Fruit fly (Drosophila melanogaster) whole organism, pupa: ENCODE results near the gene CG12592.

Source experiments
- CG10348 ChIP-seq: fragments of 200-800 bp; sonication (Bioruptor generic); IDR thresholded peaks from 2 replicates; pipeline ENCODE4 v1.3.6; 2022; ENCODE audit warnings: missing biosample characterization, missing genetic modification characterization
- CG12605 ChIP-seq: fragments of 200-800 bp; sonication (Bioruptor generic); IDR thresholded peaks from 2 replicates; pipeline ENCODE4 v1.3.6; 2022; ENCODE audit warnings: missing biosample characterization, missing genetic modification characterization
- CG13204 ChIP-seq: fragments of 200-800 bp; sonication (Bioruptor generic); optimal IDR thresholded peaks from 2 replicates; lab custom pipeline; 2018; ENCODE audit warnings: missing biosample characterization, mild to moderate bottlenecking, missing genetic modification characterization, moderate library complexity
- CG14655 ChIP-seq: fragments of 200-800 bp; sonication (Bioruptor generic); optimal IDR thresholded peaks from 3 replicates; lab custom pipeline; 2017; ENCODE audit warnings: mild to moderate bottlenecking, missing biosample characterization, missing genetic modification reagents, missing genetic modification characterization
- CG17806 ChIP-seq: fragments of 200-800 bp; sonication (Bioruptor generic); optimal IDR thresholded peaks from 2 replicates; lab custom pipeline; 2018; ENCODE audit warnings: missing biosample characterization, mild to moderate bottlenecking, missing genetic modification characterization, moderate library complexity
- CG32121 ChIP-seq: fragments of 200-800 bp; sonication (Bioruptor generic); IDR thresholded peaks from 2 replicates; pipeline ENCODE4 v1.3.6; 2022; ENCODE audit warnings: missing biosample characterization, missing genetic modification characterization
- CG8159 ChIP-seq: fragments of 200-800 bp; sonication (Bioruptor generic); optimal IDR thresholded peaks from 3 replicates; lab custom pipeline; 2018; ENCODE audit warnings: missing biosample characterization, mild to moderate bottlenecking, missing genetic modification characterization, moderate library complexity
- EcR ChIP-seq: fragments of 200-800 bp; sonication (Bioruptor generic); optimal IDR thresholded peaks from 3 replicates; lab custom pipeline; 2019; ENCODE audit warnings: missing biosample characterization, missing genetic modification characterization, mild to moderate bottlenecking, moderate library complexity, missing genetic modification reagents
- Ets98B ChIP-seq: fragments of 200-800 bp; sonication (Bioruptor generic); IDR thresholded peaks from 2 replicates; pipeline ENCODE4 v1.3.6; 2022; ENCODE audit warnings: missing biosample characterization, missing genetic modification characterization
- fd96Ca ChIP-seq: fragments of 200-800 bp; sonication (Bioruptor generic); IDR thresholded peaks from 3 replicates; pipeline ENCODE4 v1.3.6; 2022; ENCODE audit warnings: missing biosample characterization, missing genetic modification characterization

DNA sequence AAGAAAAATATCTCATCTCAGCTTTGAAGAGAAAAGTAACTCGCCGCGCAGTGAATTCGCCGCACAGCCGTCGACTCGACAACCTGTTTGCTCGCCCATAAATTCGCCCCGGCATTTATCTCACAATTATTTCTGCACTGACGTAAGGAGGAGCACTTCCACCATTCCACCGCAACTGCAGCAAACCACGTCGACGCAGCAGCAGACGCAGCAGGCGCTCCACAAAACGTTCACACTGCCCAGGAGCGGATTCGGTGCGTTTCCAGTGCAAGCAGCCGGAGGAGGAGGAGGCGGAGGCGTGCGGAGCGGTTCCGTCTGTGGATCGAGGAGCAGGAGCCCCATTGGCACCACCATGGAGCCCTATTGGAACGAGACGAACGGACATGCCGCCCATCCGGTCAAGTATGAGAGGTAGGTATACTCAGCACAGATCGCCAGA lies 50.9 kb downstream of the CG12592 start:
- TF ChIP-seq CG13204 (GFP tag; lab: Kevin White, UChicago) = peak; percentile 45
- no peak for TF ChIP-seq CG12605 (GFP tag; lab: Robert Waterston, UW)
- no peak for TF ChIP-seq CG10348 (GFP tag; lab: Robert Waterston, UW)
- no peak for TF ChIP-seq Ets98B (GFP tag; lab: Robert Waterston, UW)
- no peak for TF ChIP-seq CG8159 (tag; lab: Kevin White, UChicago)
- TF ChIP-seq fd96Ca = no peak
- no peak for TF ChIP-seq CG17806 (tag; lab: Kevin White, UChicago)
- no peak for TF ChIP-seq CG14655 (GFP tag; lab: Kevin White, UChicago)
- no peak for TF ChIP-seq CG32121
- TF ChIP-seq EcR = peak; percentile 19
